Worm (Caenorhabditis elegans) whole organism, L1 larva: ENCODE measurements around the gene math-18.

Source experiments
- elt-3 ChIP-seq, 6 experiments: fragments of 150-350 bp in 1 of 6; sonication (generic microtip); optimal IDR thresholded peaks; 2 replicates each; lab custom pipeline; 2017 to 2018; ENCODE audit warnings: missing biosample characterization in 6 of 6, missing genetic modification characterization in 6 of 6, inconsistent platforms in 1 of 6
- tbx-2 ChIP-seq: sonication (generic microtip); optimal IDR thresholded peaks from 2 replicates; lab custom pipeline; 2016; ENCODE audit warnings: missing genetic modification characterization, missing compliant biosample characterization
- ztf-11 ChIP-seq, 2 experiments: sonication (generic microtip); optimal IDR thresholded peaks; 2 replicates each; lab custom pipeline; 2016 to 2017; ENCODE audit warnings: missing genetic modification characterization in 2 of 2, missing biosample characterization in 1 of 2, missing compliant biosample characterization in 1 of 2

DNA sequence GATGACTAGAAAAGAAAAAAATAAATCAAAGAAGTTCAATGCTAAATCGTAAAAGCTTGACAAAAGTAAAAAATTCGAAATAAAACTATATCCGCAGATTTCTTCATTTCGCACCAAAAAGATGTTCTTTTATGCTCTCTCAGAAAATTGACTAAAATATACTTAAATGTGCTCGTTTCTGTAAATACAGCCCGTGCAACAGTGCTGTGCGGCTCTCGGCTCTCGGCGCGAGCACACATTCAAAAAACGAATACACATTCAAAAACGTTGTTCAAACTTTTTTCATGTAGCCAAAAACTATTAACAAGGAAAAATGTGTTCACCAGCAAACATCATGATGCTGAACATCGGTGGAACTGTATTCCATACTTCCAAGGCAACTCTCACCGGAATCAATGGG, 13.0 kb upstream of the math-18 start, which contains the start of gene C40A11.3:
- TF ChIP-seq elt-3 (tag; optimal IDR thresholded peaks at IDR 0.05; lab: Kevin White, UChicago) (no peak), ztf-11 (tag; optimal IDR thresholded peaks at IDR 0.05; lab: Kevin White, UChicago) (no peak), tbx-2 (no peak)
